Worm (Caenorhabditis elegans) whole organism, late embryonic: ENCODE results near the gene C27B7.2.

Experiments
- Y22D7AL.16 ChIP-seq: sonication (generic microtip); optimal IDR thresholded peaks from 2 replicates; lab custom pipeline; 2016; ENCODE audit warnings: missing genetic modification characterization, missing compliant biosample characterization
- ceh-30 ChIP-seq: fragments of 150-350 bp; optimal IDR thresholded peaks from 2 replicates; lab custom pipeline; 2014; ENCODE audit warnings: missing biosample characterization, missing genetic modification characterization
- dve-1 ChIP-seq: sonication (generic microtip); optimal IDR thresholded peaks from 2 replicates; lab custom pipeline; 2017; ENCODE audit warnings: antibody characterized with exemption, mild to moderate bottlenecking, missing genetic modification characterization, missing compliant biosample characterization
- elt-4 ChIP-seq: sonication (generic microtip); optimal IDR thresholded peaks from 2 replicates; lab custom pipeline; 2016; ENCODE audit warnings: missing genetic modification characterization, missing compliant biosample characterization
- fkh-10 ChIP-seq: fragments of 150-350 bp; optimal IDR thresholded peaks from 2 replicates; lab custom pipeline; 2014; ENCODE audit warnings: missing biosample characterization, missing genetic modification reagents, missing genetic modification characterization
- hlh-30 ChIP-seq: sonication (generic microtip); optimal IDR thresholded peaks from 2 replicates; lab custom pipeline; 2017; ENCODE audit warnings: antibody characterized with exemption, missing genetic modification characterization, missing compliant biosample characterization; ENCODE audit not compliant: insufficient read depth
- hlh-8 ChIP-seq: sonication (generic microtip); optimal IDR thresholded peaks from 2 replicates; lab custom pipeline; 2016; ENCODE audit warnings: missing genotype, missing genetic modification characterization, missing compliant biosample characterization
- lim-6 ChIP-seq: sonication (generic microtip); optimal IDR thresholded peaks from 2 replicates; lab custom pipeline; 2016; ENCODE audit warnings: missing genetic modification characterization, missing compliant biosample characterization
- nfya-1 ChIP-seq: sonication (generic microtip); optimal IDR thresholded peaks from 2 replicates; lab custom pipeline; 2017; ENCODE audit warnings: missing genetic modification characterization, mild to moderate bottlenecking, missing compliant biosample characterization, antibody characterized with exemption, moderate library complexity
- odd-2 ChIP-seq: sonication (generic microtip); optimal IDR thresholded peaks from 2 replicates; lab custom pipeline; 2017; ENCODE audit warnings: antibody characterized with exemption, mild to moderate bottlenecking, missing genetic modification characterization, missing compliant biosample characterization
- pha-4 ChIP-seq: fragments of 150-350 bp; optimal IDR thresholded peaks from 2 replicates; lab custom pipeline; 2018; ENCODE audit warnings: missing biosample characterization, missing genetic modification reagents, missing genetic modification characterization
- pqm-1 ChIP-seq: sonication (generic microtip); optimal IDR thresholded peaks from 2 replicates; lab custom pipeline; 2016; ENCODE audit warnings: missing genetic modification characterization, missing compliant biosample characterization
- sox-2 ChIP-seq: fragments of 200-800 bp; sonication (Bioruptor generic); IDR thresholded peaks from 2 replicates; pipeline ENCODE4 v1.3.6; 2022; ENCODE audit warnings: missing genetic modification reagents, missing genetic modification characterization, missing compliant biosample characterization
- tbx-7 ChIP-seq: sonication (generic microtip); optimal IDR thresholded peaks from 2 replicates; lab custom pipeline; 2016; ENCODE audit warnings: missing genotype, missing genetic modification characterization, missing compliant biosample characterization

- TF ChIP-seq nfya-1 (no peak), dve-1 (tag; lab: Kevin White, UChicago) (no peak), hlh-30 (tag; lab: Kevin White, UChicago) (no peak), odd-2 (tag; lab: Kevin White, UChicago) (no peak), elt-4 (tag; lab: Kevin White, UChicago) (no peak), ceh-30 (no peak), tbx-7 (no peak), fkh-10 (GFP tag; lab: Kevin White, UChicago) (no peak), pha-4 (no peak), sox-2 (no peak), hlh-8 (tag; lab: Kevin White, UChicago) (no peak), pqm-1 (tag; lab: Kevin White, UChicago) (no peak), lim-6 (tag; lab: Kevin White, UChicago) (no peak), Y22D7AL.16 (no peak)
Observed at ce11 chrIV:8921956-8922355, 29.3 kb downstream of the C27B7.2 start, which contains the start of gene D1046.16.
